Fruit fly (Drosophila melanogaster): Measurements from ENCODE around the gene CG34155.
A peak's percentile ranks its signal among the peaks of the same experiment; 100 is the strongest.

CG34155 gene

dm6 chr3R:30587196-30587753 lies 27.3 kb upstream of the CG34155 start, which contains the start of gene CG9717 (continued):
- no peak for TF ChIP-seq prd (optimal IDR thresholded peaks at IDR 0.05)
- no peak for TF ChIP-seq prd (GFP tag; IDR thresholded peaks at IDR 0.05)
- TF ChIP-seq CG30020 (tag; optimal IDR thresholded peaks at IDR 0.05): no peak
- TF ChIP-seq pan (optimal IDR thresholded peaks at IDR 0.05): no peak
- no peak for TF ChIP-seq pan (GFP tag; optimal IDR thresholded peaks at IDR 0.05 in 1 of 2, IDR thresholded peaks at IDR 0.05 in 1 of 2)
- TF ChIP-seq pros (GFP tag; optimal IDR thresholded peaks at IDR 0.05): peak; percentile 29
- TF ChIP-seq NC2α (GFP tag; optimal IDR thresholded peaks at IDR 0.05): no peak
- TF ChIP-seq Mes4 (GFP tag; optimal IDR thresholded peaks at IDR 0.05): no peak
- no peak for TF ChIP-seq Ssrp (tag; optimal IDR thresholded peaks at IDR 0.05)
- TF ChIP-seq CG16815 (GFP tag; optimal IDR thresholded peaks at IDR 0.05): no peak
- TF ChIP-seq CG6175 (GFP tag; IDR thresholded peaks at IDR 0.05): 0 out of 3 replicates have a peak, but pooled peaks have one; percentile 59
- no peak for TF ChIP-seq zen (tag; optimal IDR thresholded peaks at IDR 0.05)
- TF ChIP-seq CG34376 (GFP tag; optimal IDR thresholded peaks at IDR 0.05): no peak
- no peak for TF ChIP-seq CG13775 (GFP tag; optimal IDR thresholded peaks at IDR 0.05)
- no peak for TF ChIP-seq psq (GFP tag; optimal IDR thresholded peaks at IDR 0.05)
- no peak for TF ChIP-seq seq (GFP tag; IDR thresholded peaks at IDR 0.05)
- TF ChIP-seq HLHmδ (GFP tag; optimal IDR thresholded peaks at IDR 0.05): no peak
- TF ChIP-seq eve (GFP tag; optimal IDR thresholded peaks at IDR 0.05): no peak
- TF ChIP-seq CG4820 (GFP tag; optimal IDR thresholded peaks at IDR 0.05): no peak
- TF ChIP-seq CG3281 (GFP tag; optimal IDR thresholded peaks at IDR 0.05): no peak
- no peak for TF ChIP-seq CG11398 (GFP tag; optimal IDR thresholded peaks at IDR 0.05)
- TF ChIP-seq vnd (GFP tag; IDR thresholded peaks at IDR 0.05; ENCODE audit: partially characterized antibody): no peak
- no peak for TF ChIP-seq mam (GFP tag; optimal IDR thresholded peaks at IDR 0.05)
- TF ChIP-seq CHES-1-like (GFP tag; optimal IDR thresholded peaks at IDR 0.05): no peak
- TF ChIP-seq CG18619 (GFP tag; optimal IDR thresholded peaks at IDR 0.05): no peak
- TF ChIP-seq Adf1 (GFP tag; IDR thresholded peaks at IDR 0.05): no peak
- TF ChIP-seq Trl (optimal IDR thresholded peaks at IDR 0.05): peak; percentile 15 to 32
- no peak for TF ChIP-seq Trl (GFP tag; optimal IDR thresholded peaks at IDR 0.05)
- TF ChIP-seq gcm (GFP tag; optimal IDR thresholded peaks at IDR 0.05): no peak
- no peak for TF ChIP-seq CG15601 (tag; optimal IDR thresholded peaks at IDR 0.05)
- no peak for TF ChIP-seq hkb (optimal IDR thresholded peaks at IDR 0.05)
- no peak for TF ChIP-seq hkb (GFP tag; IDR thresholded peaks at IDR 0.05)
- TF ChIP-seq slbo (GFP tag; IDR thresholded peaks at IDR 0.05): no peak
- no peak for TF ChIP-seq sens-2 (GFP tag; IDR thresholded peaks at IDR 0.05)
- TF ChIP-seq Nf-YB (GFP tag; optimal IDR thresholded peaks at IDR 0.05): no peak
- TF ChIP-seq oc (tag; optimal IDR thresholded peaks at IDR 0.05): peak; percentile 3

dm6 chr3R:30583542-30583941 lies 23.5 kb upstream of the CG34155 start, which contains the start of gene Rpt6R:
Rpt6R (minus strand) TSS chr3R:30583697.
- TF ChIP-seq cas (GFP tag; IDR thresholded peaks at IDR 0.05) (no peak), CG7928 (GFP tag; optimal IDR thresholded peaks at IDR 0.05) (peak; percentile 75), CG10267 (tag; optimal IDR thresholded peaks at IDR 0.05) (peak; percentile 12), zfh2 (GFP tag; optimal IDR thresholded peaks at IDR 0.05) (no peak), CG4328 (GFP tag; optimal IDR thresholded peaks at IDR 0.05) (no peak), pzg (GFP tag; optimal IDR thresholded peaks at IDR 0.05) (peak; percentile 20), amos (GFP tag; IDR thresholded peaks at IDR 0.05; ENCODE audit: partially characterized antibody) (no peak), BEAF-32 (GFP tag; optimal IDR thresholded peaks at IDR 0.05) (peak; percentile 0), aop (GFP tag; IDR thresholded peaks at IDR 0.05) (no peak), tgo (GFP tag; IDR thresholded peaks at IDR 0.05) (no peak), ERR (GFP tag; optimal IDR thresholded peaks at IDR 0.05) (no peak), bcd (GFP tag; optimal IDR thresholded peaks at IDR 0.05) (no peak), Sry-δ (GFP tag; optimal IDR thresholded peaks at IDR 0.05) (peak; percentile 11), stwl (tag; optimal IDR thresholded peaks at IDR 0.05) (peak; percentile 8), toy (GFP tag; IDR thresholded peaks at IDR 0.05) (no peak), CG15514 (GFP tag; optimal IDR thresholded peaks at IDR 0.05) (peak; percentile 97), CG14667 (GFP tag; IDR thresholded peaks at IDR 0.05) (no peak), CG3407 (GFP tag; optimal IDR thresholded peaks at IDR 0.05) (no peak)

Data from whole organism, embryonic.